Worm (Caenorhabditis elegans): ENCODE results near the gene gstk-2.
"Not testable (repeated sequence)": the region's sequence is repeated elsewhere in the genome, so short reads cannot be mapped to it uniquely, and the experiment has no call there.

DNA sequence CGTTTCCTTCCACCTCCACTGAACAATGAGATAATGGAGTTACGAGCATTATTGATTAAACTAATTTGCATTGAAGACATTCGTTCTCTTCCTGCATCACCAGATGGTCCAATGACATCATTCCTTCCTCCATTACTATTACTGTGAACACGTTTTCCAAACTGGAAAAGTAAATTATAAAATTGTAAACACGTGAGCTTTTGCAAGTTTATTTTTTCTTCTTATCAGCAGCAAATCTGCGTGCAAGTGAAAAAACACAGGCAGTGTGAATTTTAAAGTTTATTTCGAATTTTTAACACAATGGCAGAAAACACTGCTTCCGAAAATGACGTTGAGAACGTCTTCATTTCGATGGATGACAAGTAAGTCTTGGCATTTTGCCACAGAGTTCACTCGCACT lies 5.2 kb upstream of the gstk-2 start, which contains the start of gene D2024.1:
- TF ChIP-seq ceh-82 (tag; optimal IDR thresholded peaks at IDR 0.05); lin-39 (tag; optimal IDR thresholded peaks at IDR 0.05); lin-35 (GFP tag; optimal IDR thresholded peaks at IDR 0.05); unc-62 (GFP tag; optimal IDR thresholded peaks at IDR 0.05); rnt-1 (tag; optimal IDR thresholded peaks at IDR 0.05); lin-13 (GFP tag; optimal IDR thresholded peaks at IDR 0.05); hlh-4 (tag; optimal IDR thresholded peaks at IDR 0.05); nhr-77 (tag; optimal IDR thresholded peaks at IDR 0.05): not testable (repeated sequence)
